Worm (Caenorhabditis elegans) whole organism, L2 larva: ENCODE measurements around the gene sipa-1.

Experiments used
- C34F6.9 ChIP-seq: fragments of 150-350 bp; optimal IDR thresholded peaks from 2 replicates; lab custom pipeline; 2014; ENCODE audit warnings: missing biosample characterization, missing genetic modification characterization
- F13H6.1 ChIP-seq: sonication (generic microtip); optimal IDR thresholded peaks from 2 replicates; lab custom pipeline; 2016; ENCODE audit warnings: missing genetic modification characterization, missing compliant biosample characterization
- ZK546.5 ChIP-seq: sonication (generic microtip); optimal IDR thresholded peaks from 2 replicates; lab custom pipeline; 2017; ENCODE audit warnings: missing biosample characterization, missing genetic modification characterization
- aly-2 ChIP-seq: fragments of 150-350 bp; optimal IDR thresholded peaks from 2 replicates; lab custom pipeline; 2014; ENCODE audit warnings: missing biosample characterization, missing genetic modification characterization
- blmp-1 ChIP-seq: sonication (generic microtip); optimal IDR thresholded peaks from 2 replicates; lab custom pipeline; 2017; ENCODE audit warnings: missing genetic modification characterization, mild to moderate bottlenecking, missing compliant biosample characterization, antibody characterized with exemption, moderate library complexity; ENCODE audit not compliant: insufficient read depth
- ceh-16 ChIP-seq: fragments of 150-350 bp; optimal IDR thresholded peaks from 2 replicates; lab custom pipeline; 2014; ENCODE audit warnings: missing biosample characterization, missing genetic modification characterization
- elt-1 ChIP-seq: fragments of 150-350 bp; optimal IDR thresholded peaks from 2 replicates; lab custom pipeline; 2014; ENCODE audit warnings: missing biosample characterization, missing genetic modification characterization
- elt-3 ChIP-seq: sonication (generic microtip); optimal IDR thresholded peaks from 2 replicates; lab custom pipeline; 2017; ENCODE audit warnings: missing biosample characterization, missing genetic modification characterization
- gmeb-1 ChIP-seq: fragments of 150-350 bp; optimal IDR thresholded peaks from 2 replicates; lab custom pipeline; 2014; ENCODE audit warnings: missing biosample characterization, missing genetic modification characterization
- lin-13 ChIP-seq: fragments of 150-350 bp; optimal IDR thresholded peaks from 2 replicates; lab custom pipeline; 2014; ENCODE audit warnings: missing biosample characterization, missing genetic modification reagents, missing genetic modification characterization
- lsy-2 ChIP-seq, 2 experiments: fragments of 150-350 bp in 1 of 2; sonication (generic microtip) in 1 of 2; optimal IDR thresholded peaks; 2 replicates each; lab custom pipeline; 2014 to 2017; ENCODE audit warnings: missing biosample characterization in 2 of 2, missing genetic modification characterization in 2 of 2
- mab-5 ChIP-seq: fragments of 150-350 bp; optimal IDR thresholded peaks from 2 replicates; lab custom pipeline; 2014; ENCODE audit warnings: missing biosample characterization, missing genetic modification characterization
- mdl-1 ChIP-seq, 2 experiments: fragments of 150-350 bp in 1 of 2; sonication (generic microtip) in 1 of 2; optimal IDR thresholded peaks; 2 replicates each; lab custom pipeline; 2017; ENCODE audit warnings: missing biosample characterization in 2 of 2, missing genetic modification characterization in 2 of 2
- nhr-10 ChIP-seq: sonication (generic microtip); optimal IDR thresholded peaks from 2 replicates; lab custom pipeline; 2017; ENCODE audit warnings: missing biosample characterization, missing genetic modification characterization
- nhr-11 ChIP-seq: fragments of 150-350 bp; optimal IDR thresholded peaks from 2 replicates; lab custom pipeline; 2014; ENCODE audit warnings: missing biosample characterization, missing genetic modification characterization
- nhr-12 ChIP-seq: fragments of 150-350 bp; optimal IDR thresholded peaks from 2 replicates; lab custom pipeline; 2014; ENCODE audit warnings: missing biosample characterization, missing genetic modification characterization
- nhr-129 ChIP-seq: fragments of 150-350 bp; optimal IDR thresholded peaks from 2 replicates; lab custom pipeline; 2014; ENCODE audit warnings: missing biosample characterization, missing genetic modification characterization
- nhr-23 ChIP-seq: fragments of 150-350 bp; optimal IDR thresholded peaks from 2 replicates; lab custom pipeline; 2014; ENCODE audit warnings: missing biosample characterization, missing genetic modification reagents, missing genetic modification characterization
- nhr-237 ChIP-seq: fragments of 150-350 bp; optimal IDR thresholded peaks from 2 replicates; lab custom pipeline; 2014; ENCODE audit warnings: missing biosample characterization, missing genetic modification characterization
- nhr-25 ChIP-seq: fragments of 150-350 bp; sonication (generic microtip); optimal IDR thresholded peaks from 3 replicates; lab custom pipeline; 2014; ENCODE audit warnings: missing biosample characterization, missing genetic modification characterization
- nhr-6 ChIP-seq: fragments of 150-350 bp; optimal IDR thresholded peaks from 2 replicates; lab custom pipeline; 2014; ENCODE audit warnings: missing biosample characterization, missing genetic modification characterization
- nhr-77 ChIP-seq: fragments of 150-350 bp; optimal IDR thresholded peaks from 2 replicates; lab custom pipeline; 2014; ENCODE audit warnings: missing biosample characterization, missing genetic modification characterization
- peb-1 ChIP-seq: fragments of 150-350 bp; optimal IDR thresholded peaks from 2 replicates; lab custom pipeline; 2014; ENCODE audit warnings: missing biosample characterization, missing genetic modification characterization
- sem-4 ChIP-seq: fragments of 150-350 bp; optimal IDR thresholded peaks from 2 replicates; lab custom pipeline; 2014; ENCODE audit warnings: missing biosample characterization, missing genetic modification reagents, missing genetic modification characterization
- skn-1 ChIP-seq: sonication (generic microtip); optimal IDR thresholded peaks from 2 replicates; lab custom pipeline; 2017; ENCODE audit warnings: missing biosample characterization, missing genetic modification characterization
- sma-3 ChIP-seq: sonication (generic microtip); optimal IDR thresholded peaks from 2 replicates; lab custom pipeline; 2016; ENCODE audit warnings: missing genetic modification reagents, missing genetic modification characterization, missing compliant biosample characterization
- unc-39 ChIP-seq: fragments of 150-350 bp; optimal IDR thresholded peaks from 2 replicates; lab custom pipeline; 2014; ENCODE audit warnings: missing biosample characterization, missing genetic modification characterization
- unc-55 ChIP-seq: fragments of 150-350 bp; sonication (generic microtip); optimal IDR thresholded peaks from 3 replicates; lab custom pipeline; 2014; ENCODE audit warnings: missing biosample characterization, missing genetic modification reagents, missing genetic modification characterization
- ztf-1 ChIP-seq: fragments of 200-800 bp; sonication (Bioruptor generic); conservative IDR thresholded peaks from 2 replicates; pipeline ENCODE4 v1.3.6; 2022; ENCODE audit warnings: missing genetic modification characterization, missing compliant biosample characterization

sipa-1 gene

DNA sequence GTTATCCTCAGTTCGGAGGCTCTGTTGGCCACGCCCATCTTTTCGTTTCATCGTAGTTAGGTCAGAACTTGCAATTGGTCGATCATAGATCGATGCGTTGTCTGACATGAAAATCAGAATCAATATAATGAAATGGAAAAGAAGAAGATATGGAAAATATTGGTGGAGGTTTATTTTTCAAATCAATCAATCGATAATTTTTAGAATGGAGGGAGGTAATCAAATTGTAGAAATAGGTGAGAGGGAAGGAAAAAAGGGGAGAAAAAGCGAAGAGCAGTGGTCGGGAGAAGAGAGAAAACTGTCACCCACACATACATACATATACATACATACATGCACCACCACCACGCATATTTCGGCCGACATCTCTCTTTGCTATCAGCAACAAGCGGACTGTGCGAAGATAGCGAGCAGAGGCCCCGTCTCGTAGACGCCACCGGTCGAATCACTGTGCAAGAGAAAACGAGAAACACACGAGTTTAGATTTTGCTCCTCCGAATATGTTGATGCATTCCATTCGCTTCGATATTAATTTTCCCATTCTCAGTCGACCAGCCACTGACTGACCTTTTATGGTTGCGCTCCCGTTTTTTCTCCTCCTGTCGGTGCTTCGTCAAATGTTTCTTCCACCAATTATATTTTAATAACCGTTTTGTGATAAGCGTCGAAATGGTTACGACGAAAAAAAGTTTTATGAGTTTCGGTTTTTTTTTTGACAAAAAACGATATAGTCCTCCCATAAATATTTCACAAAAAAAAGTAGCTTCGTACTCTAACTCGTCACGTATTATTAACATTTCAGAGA, 7.7 kb downstream of the sipa-1 start, which contains the start of gene F35B12.10 (continued):
- TF ChIP-seq mab-5 (tag; lab: Kevin White, UChicago) = no peak
- no peak for TF ChIP-seq nhr-23 (tag; lab: Kevin White, UChicago)
- TF ChIP-seq nhr-11 = no peak
- TF ChIP-seq aly-2 (tag; lab: Kevin White, UChicago) = no peak
- TF ChIP-seq lsy-2 (tag; optimal IDR thresholded peaks at IDR 0.05; lab: Kevin White, UChicago) = no peak
- no peak for TF ChIP-seq nhr-25 (tag; lab: Kevin White, UChicago)
- TF ChIP-seq nhr-77 = no peak
- peak; percentile 27 for TF ChIP-seq F13H6.1 (tag; lab: Kevin White, UChicago)
- TF ChIP-seq skn-1 (tag; lab: Kevin White, UChicago) = no peak
- TF ChIP-seq ZK546.5 (tag; lab: Kevin White, UChicago) = no peak
- TF ChIP-seq peb-1 (tag; lab: Kevin White, UChicago) = no peak
- no peak for TF ChIP-seq sem-4 (tag; lab: Kevin White, UChicago)
- TF ChIP-seq nhr-6 (tag; lab: Kevin White, UChicago) = no peak

DNA sequence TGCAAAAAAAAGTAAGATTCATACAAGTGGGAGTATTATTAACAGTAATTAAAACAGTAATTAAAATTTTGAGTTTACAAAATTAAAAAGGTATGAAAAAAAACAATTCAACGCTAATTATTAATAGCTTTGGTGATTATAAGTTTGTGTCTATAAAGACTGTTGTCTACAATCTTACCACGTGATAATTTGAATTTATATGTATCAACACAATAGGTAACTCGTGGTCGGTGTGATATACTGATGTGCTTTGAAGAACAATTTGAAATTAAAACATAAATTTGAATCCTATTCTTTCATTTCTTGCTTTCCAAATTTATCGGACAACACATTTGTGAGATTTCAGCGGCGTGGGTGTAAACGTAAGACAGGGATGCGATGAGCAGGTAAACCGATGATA, 9.3 kb downstream of the sipa-1 start:
- no peak for TF ChIP-seq lsy-2 (tag; optimal IDR thresholded peaks at IDR 0.05; lab: Kevin White, UChicago)
- TF ChIP-seq gmeb-1 (tag; lab: Kevin White, UChicago) = no peak
- TF ChIP-seq nhr-237 (tag; lab: Kevin White, UChicago) = no peak
- no peak for TF ChIP-seq nhr-77
- TF ChIP-seq nhr-12 = no peak
- no peak for TF ChIP-seq nhr-6 (tag; lab: Kevin White, UChicago)
- TF ChIP-seq nhr-23 (tag; lab: Kevin White, UChicago) = no peak
- no peak for TF ChIP-seq unc-55
- TF ChIP-seq nhr-129 (tag; lab: Kevin White, UChicago) = no peak
- no peak for TF ChIP-seq blmp-1 (tag; lab: Kevin White, UChicago)
- no peak for TF ChIP-seq ztf-1 (GFP tag; lab: Robert Waterston, UW)
- no peak for TF ChIP-seq elt-3 (tag; lab: Kevin White, UChicago)
- TF ChIP-seq lin-13 (GFP tag; lab: Kevin White, UChicago) = no peak
- TF ChIP-seq, all 48 proteins: peak for 0

DNA sequence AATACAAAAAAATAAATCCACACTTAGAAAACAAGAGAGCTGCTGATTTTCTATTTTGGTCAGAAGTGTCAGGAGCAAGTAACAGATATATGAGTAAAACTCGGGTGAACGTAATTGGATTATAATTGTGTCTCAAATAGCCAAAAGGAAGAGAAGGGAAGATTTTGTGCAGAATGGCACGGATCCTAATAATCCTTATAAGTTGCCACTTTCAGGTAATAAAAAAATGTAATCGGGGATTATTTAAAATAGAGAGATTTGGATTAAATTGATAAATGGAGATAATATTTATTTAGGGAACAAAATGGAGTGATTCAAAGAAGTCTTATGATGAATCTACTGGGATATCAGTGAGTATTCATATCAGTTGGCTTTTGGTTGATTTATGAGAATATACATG, 12.1 kb downstream of the sipa-1 start:
- no peak for TF ChIP-seq nhr-11
- no peak for TF ChIP-seq unc-39 (tag; lab: Kevin White, UChicago)
- TF ChIP-seq mdl-1 (tag; optimal IDR thresholded peaks at IDR 0.05; lab: Kevin White, UChicago) = no peak
- no peak for TF ChIP-seq peb-1 (tag; lab: Kevin White, UChicago)
- no peak for TF ChIP-seq nhr-23 (tag; lab: Kevin White, UChicago)
- no peak for TF ChIP-seq blmp-1 (tag; lab: Kevin White, UChicago)
- no peak for TF ChIP-seq sma-3 (GFP tag; lab: Kevin White, UChicago)
- TF ChIP-seq lsy-2 (tag; optimal IDR thresholded peaks at IDR 0.05; lab: Kevin White, UChicago) = no peak
- no peak for TF ChIP-seq elt-1 (tag; lab: Kevin White, UChicago)

DNA sequence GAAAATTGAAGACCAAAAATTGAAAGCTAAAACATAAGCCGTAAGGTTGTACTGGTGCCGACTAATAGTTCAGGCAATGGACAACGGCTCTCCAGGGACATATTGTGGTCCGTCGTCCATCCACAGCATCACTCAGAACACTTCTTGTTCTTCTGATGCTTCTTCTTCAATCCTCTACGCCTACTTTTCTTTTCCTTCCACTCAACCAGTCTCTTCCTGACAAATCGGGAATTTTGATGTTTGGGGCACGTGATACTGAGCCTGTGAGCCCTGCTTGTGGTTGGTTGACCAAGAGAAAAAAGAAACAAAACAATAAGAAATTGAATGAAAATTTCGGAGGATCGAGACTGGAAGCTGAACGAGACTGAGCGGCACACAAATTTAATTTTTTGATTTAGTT, 15.8 kb downstream of the sipa-1 start:
- peak in 1 of 2 experiments; percentile 3 for TF ChIP-seq mdl-1 (tag; optimal IDR thresholded peaks at IDR 0.05; lab: Kevin White, UChicago)
- no peak for TF ChIP-seq nhr-10 (tag; lab: Kevin White, UChicago)
- TF ChIP-seq ZK546.5 (tag; lab: Kevin White, UChicago) = no peak
- no peak for TF ChIP-seq nhr-77
- TF ChIP-seq nhr-129 (tag; lab: Kevin White, UChicago) = no peak
- no peak for TF ChIP-seq elt-3 (tag; lab: Kevin White, UChicago)
- no peak for TF ChIP-seq C34F6.9 (tag; lab: Kevin White, UChicago)
- no peak for TF ChIP-seq gmeb-1 (tag; lab: Kevin White, UChicago)
- TF ChIP-seq ceh-16 (tag; lab: Kevin White, UChicago) = no peak
- TF ChIP-seq skn-1 (tag; lab: Kevin White, UChicago) = no peak
- peak; percentile 0 for TF ChIP-seq mab-5 (tag; lab: Kevin White, UChicago)
- TF ChIP-seq, all 48 proteins: peak for 2

DNA sequence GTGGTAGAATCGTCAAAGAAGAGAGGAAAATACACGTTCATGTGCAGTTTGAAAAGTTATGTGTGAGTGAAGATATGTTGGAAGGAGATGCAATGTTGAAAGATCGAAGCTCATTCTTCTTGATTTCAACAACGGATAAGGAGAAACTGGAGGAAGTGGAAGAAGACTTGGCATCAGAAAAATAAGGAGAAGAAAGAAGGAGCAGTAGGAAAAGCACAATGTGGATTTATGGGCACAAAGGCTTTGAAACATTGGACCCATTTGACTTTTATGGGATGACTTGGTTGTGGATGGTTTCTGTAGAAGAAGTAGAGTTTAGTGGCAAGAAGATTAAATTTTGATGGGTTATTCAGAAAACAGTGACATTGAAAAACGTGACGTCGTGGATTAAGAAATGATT, 17.0 kb downstream of the sipa-1 start:
- TF ChIP-seq mab-5 (tag; lab: Kevin White, UChicago) (peak; percentile 58), nhr-6 (tag; lab: Kevin White, UChicago) (no peak)
